Worm (Caenorhabditis elegans): ENCODE measurements around the gene nhr-61.

DNA sequence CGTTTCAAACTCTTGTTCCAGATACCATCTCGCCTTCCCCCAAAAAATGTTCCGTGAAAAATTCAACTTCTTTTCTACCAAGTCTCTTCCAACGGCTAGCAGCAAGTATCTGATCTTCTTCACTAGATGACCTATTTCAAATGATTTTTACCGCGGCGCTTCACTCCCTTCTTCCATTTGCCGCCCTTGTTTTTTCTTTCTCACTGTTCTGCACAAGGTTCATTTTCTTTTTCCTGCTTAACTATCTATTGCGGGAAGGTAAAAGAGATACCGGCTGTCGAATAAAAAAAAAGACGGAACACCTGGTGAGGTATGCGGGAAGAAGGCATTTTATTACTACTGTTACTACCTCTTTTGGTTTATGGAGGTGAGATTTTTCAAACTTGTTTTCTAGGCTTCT, 24.7 kb upstream of the nhr-61 start, which contains the start of gene cdh-7:
- TF ChIP-seq ceh-82 (tag; optimal IDR thresholded peaks at IDR 0.05) (no peak), lin-29 (GFP tag; IDR thresholded peaks at IDR 0.05) (no peak), zag-1 (tag; optimal IDR thresholded peaks at IDR 0.05) (no peak), nhr-237 (tag; optimal IDR thresholded peaks at IDR 0.05) (no peak), lin-39 (tag; optimal IDR thresholded peaks at IDR 0.05) (no peak), mdt-29 (GFP tag; IDR thresholded peaks at IDR 0.05) (no peak)

Data from whole organism, L4 larva.